Worm (Caenorhabditis elegans): ENCODE data around the gene C15B12.8.

C15B12.8 gene

DNA sequence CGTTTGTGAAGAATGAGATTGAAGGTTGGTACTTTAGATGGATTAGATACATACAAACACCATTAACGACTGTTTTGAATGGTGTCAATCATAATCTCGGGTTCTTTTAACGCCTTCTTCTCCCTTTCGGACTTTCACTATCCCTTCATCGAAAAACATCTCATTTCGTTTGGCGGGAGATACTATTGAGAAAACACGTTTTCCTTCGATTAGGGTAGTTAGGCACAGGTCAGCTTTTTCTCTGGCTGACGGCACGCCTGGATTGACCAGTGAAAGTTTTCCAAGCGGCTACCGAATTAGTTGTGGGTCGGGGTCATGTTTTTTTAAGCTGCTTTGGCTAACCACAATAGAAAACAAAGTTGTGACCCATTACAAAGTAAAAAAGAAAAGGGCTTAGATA is 45.9 kb downstream of the C15B12.8 start:
- TF ChIP-seq hmbx-1 (tag; optimal IDR thresholded peaks at IDR 0.05) (no peak), sea-1 (GFP tag; conservative IDR thresholded peaks at IDR 0.05) (no peak), tra-4 (tag; optimal IDR thresholded peaks at IDR 0.05) (no peak), pes-1 (GFP tag; IDR thresholded peaks at IDR 0.05) (no peak), B0310.2 (tag; optimal IDR thresholded peaks at IDR 0.05) (no peak)

DNA sequence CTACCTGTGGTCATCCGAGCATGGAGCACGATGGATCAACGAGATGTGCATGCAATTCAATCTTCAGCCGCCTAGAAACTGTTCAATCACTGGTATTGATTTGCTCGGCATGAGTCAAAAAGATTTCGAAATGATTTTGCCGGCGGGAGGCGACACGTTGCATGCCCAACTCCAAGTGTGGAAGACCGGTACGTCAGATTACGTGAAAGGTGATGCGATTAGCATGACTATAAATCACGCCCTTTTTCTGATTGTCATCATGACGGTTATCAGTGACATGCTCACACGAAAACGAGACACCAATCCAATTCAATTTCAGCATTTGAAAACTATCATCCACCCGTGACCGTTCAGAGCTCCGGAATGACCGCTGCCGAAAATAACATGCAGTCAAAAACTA is 46.6 kb downstream of the C15B12.8 start:
- no peak for TF ChIP-seq ama-1 (optimal IDR thresholded peaks at IDR 0.05)
- TF ChIP-seq hnd-1 (tag; optimal IDR thresholded peaks at IDR 0.05) = no peak
- no peak for TF ChIP-seq hmg-4 (GFP tag; optimal IDR thresholded peaks at IDR 0.05)
- no peak for TF ChIP-seq tbx-37 (GFP tag; conservative IDR thresholded peaks at IDR 0.05)
- TF ChIP-seq ceh-13 (GFP tag; optimal IDR thresholded peaks at IDR 0.05) = no peak
- TF ChIP-seq ets-7 (tag; optimal IDR thresholded peaks at IDR 0.05) = no peak

ce11 chrX:6522634-6523070 is 48.6 kb downstream of the C15B12.8 start:
- TF ChIP-seq hmbx-1 (tag; optimal IDR thresholded peaks at IDR 0.05) (no peak), hnd-1 (tag; optimal IDR thresholded peaks at IDR 0.05) (no peak), tbx-37 (GFP tag; conservative IDR thresholded peaks at IDR 0.05) (no peak), tbx-11 (GFP tag; IDR thresholded peaks at IDR 0.05) (no peak), tra-4 (tag; optimal IDR thresholded peaks at IDR 0.05) (no peak), ceh-13 (GFP tag; optimal IDR thresholded peaks at IDR 0.05) (no peak), hmg-4 (GFP tag; optimal IDR thresholded peaks at IDR 0.05) (no peak), ama-1 (optimal IDR thresholded peaks at IDR 0.05) (no peak), sea-1 (GFP tag; conservative IDR thresholded peaks at IDR 0.05) (no peak), ceh-36 (tag; optimal IDR thresholded peaks at IDR 0.05) (no peak), flt-1 (GFP tag; IDR thresholded peaks at IDR 0.05) (no peak), scrt-1 (GFP tag; IDR thresholded peaks at IDR 0.05) (no peak), ets-7 (tag; optimal IDR thresholded peaks at IDR 0.05) (no peak), pes-1 (GFP tag; IDR thresholded peaks at IDR 0.05) (no peak), F13C5.2 (tag; optimal IDR thresholded peaks at IDR 0.05) (no peak), aly-1 (tag; optimal IDR thresholded peaks at IDR 0.05) (no peak), B0310.2 (tag; optimal IDR thresholded peaks at IDR 0.05) (no peak)

Measured in whole organism, early embryonic.